Worm (Caenorhabditis elegans): ENCODE data around the gene unc-33.
A peak's percentile ranks its signal among the peaks of the same experiment; 100 is the strongest.

The unc-33 gene

ce11 chrIV:3496358-3496757 is 20.3 kb upstream of the unc-33 start, which contains the start of gene C09G12.17:
Gene C09G12.17, minus strand, starts transcription at chrIV:3496458.
- TF ChIP-seq hmg-11 (tag; optimal IDR thresholded peaks at IDR 0.05) (no peak), ceh-82 (tag; optimal IDR thresholded peaks at IDR 0.05) (no peak), egl-27 (tag; optimal IDR thresholded peaks at IDR 0.05) (no peak), fkh-10 (GFP tag; optimal IDR thresholded peaks at IDR 0.05) (no peak), ceh-28 (tag; optimal IDR thresholded peaks at IDR 0.05) (no peak), R02D3.7 (tag; optimal IDR thresholded peaks at IDR 0.05) (no peak), fos-1 (tag; optimal IDR thresholded peaks at IDR 0.05) (no peak), nhr-237 (tag; optimal IDR thresholded peaks at IDR 0.05) (no peak), nhr-77 (tag; optimal IDR thresholded peaks at IDR 0.05) (no peak), unc-62 (GFP tag; optimal IDR thresholded peaks at IDR 0.05) (no peak), eor-1 (tag; optimal IDR thresholded peaks at IDR 0.05) (no peak), nhr-67 (tag; optimal IDR thresholded peaks at IDR 0.05) (no peak), ceh-9 (tag; optimal IDR thresholded peaks at IDR 0.05) (no peak), elt-1 (tag; optimal IDR thresholded peaks at IDR 0.05) (no peak), ztf-11 (tag; optimal IDR thresholded peaks at IDR 0.05) (no peak), nfya-1 (tag; optimal IDR thresholded peaks at IDR 0.05; ENCODE audit: insufficient read depth) (no peak), snpc-4 (tag; optimal IDR thresholded peaks at IDR 0.05) (no peak), ztf-4 (tag; optimal IDR thresholded peaks at IDR 0.05) (no peak), egl-5 (tag; optimal IDR thresholded peaks at IDR 0.05) (no peak), sea-2 (GFP tag; optimal IDR thresholded peaks at IDR 0.05) (no peak)

- TF ChIP-seq mml-1 (tag; optimal IDR thresholded peaks at IDR 0.05) (no peak), nhr-12 (tag; optimal IDR thresholded peaks at IDR 0.05) (no peak), daf-12 (tag; optimal IDR thresholded peaks at IDR 0.05) (no peak), nhr-25 (tag; optimal IDR thresholded peaks at IDR 0.05) (no peak), nhr-67 (tag; optimal IDR thresholded peaks at IDR 0.05) (no peak), hmg-11 (tag; optimal IDR thresholded peaks at IDR 0.05) (no peak), ceh-16 (tag; optimal IDR thresholded peaks at IDR 0.05) (no peak), zag-1 (tag; optimal IDR thresholded peaks at IDR 0.05) (no peak)
These were observed 18.8 kb upstream of the unc-33 start, which contains the start of gene ceh-53 for ce11 chrIV:3497909-3498308. Gene ceh-53, plus strand, starts transcription at chrIV:3498209.

- TF ChIP-seq ztf-4 (tag; optimal IDR thresholded peaks at IDR 0.05) (no peak), egl-5 (tag; optimal IDR thresholded peaks at IDR 0.05) (no peak), nhr-11 (tag; optimal IDR thresholded peaks at IDR 0.05) (no peak), nhr-25 (tag; optimal IDR thresholded peaks at IDR 0.05) (no peak)
These were observed 14.5 kb upstream of the unc-33 start for ce11 chrIV:3501981-3502736.

- TF ChIP-seq pha-4 (tag; optimal IDR thresholded peaks at IDR 0.05) (no peak), nhr-12 (tag; optimal IDR thresholded peaks at IDR 0.05) (no peak), elt-1 (tag; optimal IDR thresholded peaks at IDR 0.05) (no peak), nhr-28 (tag; optimal IDR thresholded peaks at IDR 0.05) (no peak), elt-2 (tag; optimal IDR thresholded peaks at IDR 0.05) (no peak), nhr-77 (tag; optimal IDR thresholded peaks at IDR 0.05) (no peak), nfya-1 (tag; optimal IDR thresholded peaks at IDR 0.05; ENCODE audit: insufficient read depth) (no peak), nhr-23 (tag; optimal IDR thresholded peaks at IDR 0.05) (no peak), nhr-43 (tag; optimal IDR thresholded peaks at IDR 0.05; ENCODE audit: poor library complexity, severe bottlenecking) (no peak), sea-2 (GFP tag; optimal IDR thresholded peaks at IDR 0.05) (no peak), fkh-2 (tag; optimal IDR thresholded peaks at IDR 0.05) (no peak)
These were observed 12.5 kb upstream of the unc-33 start, which contains the start of gene srz-83 for ce11 chrIV:3504144-3504543. Gene srz-83, plus strand, starts transcription at chrIV:3504444.

ce11 chrIV:3505940-3506339 is 10.7 kb upstream of the unc-33 start:
- TF ChIP-seq nhr-11 (tag; optimal IDR thresholded peaks at IDR 0.05) (no peak), eor-1 (tag; optimal IDR thresholded peaks at IDR 0.05) (no peak), pha-4 (tag; optimal IDR thresholded peaks at IDR 0.05) (peak; percentile 6), mdl-1 (tag; optimal IDR thresholded peaks at IDR 0.05) (no peak)
